Worm (Caenorhabditis elegans): Measurements from ENCODE around the gene ZK177.9.
A peak's percentile ranks its signal among the peaks of the same experiment; 100 is the strongest.

Gene ZK177.9

ce11 chrII:5500986-5501657 is 16.4 kb downstream of the ZK177.9 start, which contains the start of gene F12A10.8:
F12A10.8 (minus strand) TSS chrII:5501064.
- no peak for TF ChIP-seq R02D3.7 (tag; optimal IDR thresholded peaks at IDR 0.05)
- no peak for TF ChIP-seq fkh-2 (tag; optimal IDR thresholded peaks at IDR 0.05)
- peak; percentile 37 for TF ChIP-seq lin-39 (tag; optimal IDR thresholded peaks at IDR 0.05)
- no peak for TF ChIP-seq aly-2 (tag; optimal IDR thresholded peaks at IDR 0.05)
- no peak for TF ChIP-seq egl-27 (tag; optimal IDR thresholded peaks at IDR 0.05)
- TF ChIP-seq lin-15B (tag; optimal IDR thresholded peaks at IDR 0.05), result peak; percentile 76
- TF ChIP-seq nhr-77 (tag; optimal IDR thresholded peaks at IDR 0.05), result no peak
- TF ChIP-seq fkh-10 (GFP tag; optimal IDR thresholded peaks at IDR 0.05), result no peak
- TF ChIP-seq ceh-16 (tag; optimal IDR thresholded peaks at IDR 0.05), result no peak
- peak; percentile 44 for TF ChIP-seq nfya-1 (tag; optimal IDR thresholded peaks at IDR 0.05; ENCODE audit: insufficient read depth)
- TF ChIP-seq ama-1 (optimal IDR thresholded peaks at IDR 0.05), result no peak
- no peak for TF ChIP-seq hmg-11 (tag; optimal IDR thresholded peaks at IDR 0.05)
- no peak for TF ChIP-seq ZK546.5 (tag; optimal IDR thresholded peaks at IDR 0.05)
- TF ChIP-seq nhr-28 (tag; optimal IDR thresholded peaks at IDR 0.05), result no peak
- TF ChIP-seq zag-1 (tag; optimal IDR thresholded peaks at IDR 0.05), result no peak
- TF ChIP-seq ceh-9 (tag; optimal IDR thresholded peaks at IDR 0.05), result no peak
- no peak for TF ChIP-seq ztf-4 (tag; optimal IDR thresholded peaks at IDR 0.05)
- TF ChIP-seq mdl-1 (tag; optimal IDR thresholded peaks at IDR 0.05), result no peak
- TF ChIP-seq ztf-11 (tag; optimal IDR thresholded peaks at IDR 0.05), result no peak
- TF ChIP-seq nhr-25 (tag; optimal IDR thresholded peaks at IDR 0.05), result no peak
- no peak for TF ChIP-seq tbx-2 (tag; optimal IDR thresholded peaks at IDR 0.05)
- no peak for TF ChIP-seq lsy-12 (tag; optimal IDR thresholded peaks at IDR 0.05)
- TF ChIP-seq elt-2 (tag; optimal IDR thresholded peaks at IDR 0.05), result peak; percentile 13
- no peak for TF ChIP-seq skn-1 (tag; optimal IDR thresholded peaks at IDR 0.05)
- no peak for TF ChIP-seq pha-4 (tag; optimal IDR thresholded peaks at IDR 0.05)
- no peak for TF ChIP-seq nhr-23 (tag; optimal IDR thresholded peaks at IDR 0.05)
- TF ChIP-seq sea-2 (GFP tag; optimal IDR thresholded peaks at IDR 0.05), result no peak
- TF ChIP-seq unc-62 (GFP tag; optimal IDR thresholded peaks at IDR 0.05), result no peak
- no peak for TF ChIP-seq egl-5 (tag; optimal IDR thresholded peaks at IDR 0.05)
- TF ChIP-seq elt-1 (tag; optimal IDR thresholded peaks at IDR 0.05), result peak; percentile 5

- TF ChIP-seq fkh-2 (tag; optimal IDR thresholded peaks at IDR 0.05) (no peak), nhr-43 (tag; optimal IDR thresholded peaks at IDR 0.05; ENCODE audit: poor library complexity, severe bottlenecking) (no peak), nhr-23 (tag; optimal IDR thresholded peaks at IDR 0.05) (no peak), ceh-16 (tag; optimal IDR thresholded peaks at IDR 0.05) (no peak), fkh-10 (GFP tag; optimal IDR thresholded peaks at IDR 0.05) (no peak), fos-1 (tag; optimal IDR thresholded peaks at IDR 0.05) (no peak), zag-1 (tag; optimal IDR thresholded peaks at IDR 0.05) (no peak), egl-5 (tag; optimal IDR thresholded peaks at IDR 0.05) (no peak), ceh-82 (tag; optimal IDR thresholded peaks at IDR 0.05) (no peak), nfya-1 (tag; optimal IDR thresholded peaks at IDR 0.05; ENCODE audit: insufficient read depth) (no peak), daf-12 (tag; optimal IDR thresholded peaks at IDR 0.05) (no peak), eor-1 (tag; optimal IDR thresholded peaks at IDR 0.05) (no peak)
These were observed 17.1 kb downstream of the ZK177.9 start, which contains the start of gene fzy-1 for ce11 chrII:5500470-5500869. fzy-1 (plus strand) TSS chrII:5500770.

- TF ChIP-seq nhr-67 (tag; optimal IDR thresholded peaks at IDR 0.05) (no peak), nhr-76 (tag; optimal IDR thresholded peaks at IDR 0.05) (no peak), ztf-11 (tag; optimal IDR thresholded peaks at IDR 0.05) (no peak), egl-27 (tag; optimal IDR thresholded peaks at IDR 0.05) (no peak), egl-5 (tag; optimal IDR thresholded peaks at IDR 0.05) (no peak), ama-1 (optimal IDR thresholded peaks at IDR 0.05) (no peak), elt-1 (tag; optimal IDR thresholded peaks at IDR 0.05) (no peak), R02D3.7 (tag; optimal IDR thresholded peaks at IDR 0.05) (no peak), nhr-25 (tag; optimal IDR thresholded peaks at IDR 0.05) (no peak), jun-1 (tag; optimal IDR thresholded peaks at IDR 0.05) (no peak), lin-39 (tag; optimal IDR thresholded peaks at IDR 0.05) (no peak), lin-15B (tag; optimal IDR thresholded peaks at IDR 0.05) (no peak), mdl-1 (tag; optimal IDR thresholded peaks at IDR 0.05) (no peak), ceh-9 (tag; optimal IDR thresholded peaks at IDR 0.05) (no peak)
These were observed 19.3 kb downstream of the ZK177.9 start, which contains the start of the genes suex-1 and F12A10.9 for ce11 chrII:5498156-5498739. suex-1 (minus strand) TSS chrII:5498256. F12A10.9 (plus strand) TSS chrII:5498689.
